Worm (Caenorhabditis elegans): ENCODE data around the gene unc-96.

unc-96 gene

ce11 chrX:646493-646892, 25.4 kb upstream of the unc-96 start:
- TF ChIP-seq lin-35 (GFP tag; optimal IDR thresholded peaks at IDR 0.05) (no peak), elt-2 (tag; optimal IDR thresholded peaks at IDR 0.05) (peak; percentile 19), lin-39 (tag; optimal IDR thresholded peaks at IDR 0.05) (no peak), ceh-8 (GFP tag; optimal IDR thresholded peaks at IDR 0.05) (no peak)

DNA sequence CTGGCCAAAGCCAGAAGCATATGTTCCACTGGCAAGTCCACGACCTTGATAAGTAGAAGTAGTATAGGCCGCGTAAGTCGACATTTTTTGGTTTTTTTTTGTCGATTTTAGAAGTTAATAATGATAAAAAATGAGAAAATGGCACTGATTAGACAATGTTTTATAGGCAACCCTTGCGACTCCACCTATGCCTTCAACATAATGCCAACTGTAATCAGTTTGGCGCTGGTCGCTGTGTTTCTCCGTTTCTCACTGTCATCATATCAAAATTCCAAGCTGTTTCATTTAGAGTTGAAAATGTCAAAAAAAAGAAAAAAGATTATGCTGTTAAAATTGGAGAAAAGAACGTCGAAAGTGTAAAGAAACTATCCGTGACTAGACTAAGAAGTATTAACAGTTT, 24.5 kb upstream of the unc-96 start:
- peak; percentile 73 for TF ChIP-seq elt-2 (tag; optimal IDR thresholded peaks at IDR 0.05)
- no peak for TF ChIP-seq fkh-8 (tag; optimal IDR thresholded peaks at IDR 0.05)
- no peak for TF ChIP-seq lir-3 (tag; optimal IDR thresholded peaks at IDR 0.05; ENCODE audit: poor library complexity)
- TF ChIP-seq pax-3 (tag; optimal IDR thresholded peaks at IDR 0.05), result no peak
- peak in 1 of 2 experiments; percentile 11 for TF ChIP-seq lin-35 (GFP tag; optimal IDR thresholded peaks at IDR 0.05)
- no peak for TF ChIP-seq skn-1 (tag; optimal IDR thresholded peaks at IDR 0.05)
- peak; percentile 19 for TF ChIP-seq nhr-90 (tag; optimal IDR thresholded peaks at IDR 0.05; ENCODE audit: poor library complexity)
- TF ChIP-seq unc-62 (GFP tag; optimal IDR thresholded peaks at IDR 0.05), result no peak

DNA sequence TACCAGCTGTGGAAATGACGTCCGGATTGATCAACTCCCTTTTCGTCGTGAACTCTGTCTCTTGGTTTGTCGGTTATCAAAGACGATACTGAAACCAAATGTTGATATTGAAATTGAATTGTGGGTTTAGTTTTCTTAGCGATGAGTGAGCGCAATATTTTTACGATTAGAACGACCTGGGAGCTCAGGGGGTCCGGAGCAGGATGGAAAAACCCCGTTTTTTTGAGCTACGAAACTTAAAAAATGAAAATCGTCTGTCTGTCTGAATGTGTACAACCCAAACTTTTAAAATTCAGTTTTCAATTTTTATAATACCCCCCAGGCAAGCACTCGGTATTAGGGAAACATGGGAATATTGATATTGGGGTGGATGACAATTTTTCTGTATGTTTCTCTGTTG, 21.7 kb upstream of the unc-96 start:
- TF ChIP-seq dsc-1 (tag; optimal IDR thresholded peaks at IDR 0.05), result no peak
- no peak for TF ChIP-seq jun-1 (tag; optimal IDR thresholded peaks at IDR 0.05)
- no peak for TF ChIP-seq unc-130 (tag; optimal IDR thresholded peaks at IDR 0.05)
- no peak for TF ChIP-seq pqm-1 (tag; optimal IDR thresholded peaks at IDR 0.05)
- no peak for TF ChIP-seq nhr-76 (tag; optimal IDR thresholded peaks at IDR 0.05)
- no peak for TF ChIP-seq mef-2 (tag; optimal IDR thresholded peaks at IDR 0.05)

ce11 chrX:641440-641839, 20.4 kb upstream of the unc-96 start, which contains the start of gene M6.11:
Gene M6.11, minus strand, starts transcription at chrX:641540.
- TF ChIP-seq hpl-2 (GFP tag; optimal IDR thresholded peaks at IDR 0.05), result no peak
- no peak for TF ChIP-seq alr-1 (tag; optimal IDR thresholded peaks at IDR 0.05; ENCODE audit: borderline replicate concordance)
- no peak for TF ChIP-seq snpc-4 (tag; optimal IDR thresholded peaks at IDR 0.05)
- TF ChIP-seq nhr-76 (tag; optimal IDR thresholded peaks at IDR 0.05), result no peak
- no peak for TF ChIP-seq nhr-77 (tag; optimal IDR thresholded peaks at IDR 0.05)
- no peak for TF ChIP-seq blmp-1 (tag; optimal IDR thresholded peaks at IDR 0.05)
- no peak for TF ChIP-seq fkh-8 (tag; optimal IDR thresholded peaks at IDR 0.05)
- TF ChIP-seq lir-3 (tag; optimal IDR thresholded peaks at IDR 0.05; ENCODE audit: poor library complexity), result no peak
- no peak for TF ChIP-seq C04F5.9 (tag; optimal IDR thresholded peaks at IDR 0.05)
- TF ChIP-seq pqm-1 (tag; optimal IDR thresholded peaks at IDR 0.05), result no peak
- no peak for TF ChIP-seq egl-13 (tag; optimal IDR thresholded peaks at IDR 0.05)
- TF ChIP-seq unc-98 (GFP tag; IDR thresholded peaks at IDR 0.05), result no peak
- no peak for TF ChIP-seq efl-3 (GFP tag; optimal IDR thresholded peaks at IDR 0.05)
- no peak for TF ChIP-seq ces-1 (GFP tag; optimal IDR thresholded peaks at IDR 0.05)

DNA sequence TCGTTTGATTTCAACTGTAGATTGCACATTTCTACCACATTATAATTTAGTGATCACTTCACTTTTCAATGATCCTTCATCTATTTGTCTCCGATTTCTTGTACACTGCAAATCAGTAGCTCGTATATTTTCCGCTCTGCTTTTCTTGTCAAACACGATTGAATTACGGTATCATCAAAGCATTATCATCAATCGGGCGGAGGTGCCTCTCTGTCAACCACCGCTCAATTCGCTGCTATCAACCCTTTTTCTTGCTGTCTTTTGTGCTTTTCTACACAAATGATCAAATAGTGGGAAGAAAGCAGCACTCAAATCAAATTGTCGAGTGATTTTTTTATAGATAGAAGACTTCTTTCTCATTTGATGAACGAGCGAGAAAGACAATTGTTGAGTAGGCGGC, 16.5 kb upstream of the unc-96 start:
- TF ChIP-seq tbx-2 (tag; optimal IDR thresholded peaks at IDR 0.05), result peak; percentile 47
- peak; percentile 14 for TF ChIP-seq elt-2 (tag; optimal IDR thresholded peaks at IDR 0.05)
- TF ChIP-seq nhr-71 (tag; optimal IDR thresholded peaks at IDR 0.05), result no peak

- TF ChIP-seq nhr-12 (tag; optimal IDR thresholded peaks at IDR 0.05), result no peak
- no peak for TF ChIP-seq pag-3 (tag; optimal IDR thresholded peaks at IDR 0.05; ENCODE audit: borderline replicate concordance, insufficient read depth)
- no peak for TF ChIP-seq tbx-2 (tag; optimal IDR thresholded peaks at IDR 0.05)
- no peak for TF ChIP-seq ceh-8 (GFP tag; optimal IDR thresholded peaks at IDR 0.05)
- no peak for TF ChIP-seq unc-62 (GFP tag; optimal IDR thresholded peaks at IDR 0.05)
Measured at ce11 chrX:636893-637292, 15.8 kb upstream of the unc-96 start, which contains the start of gene pha-2. Gene pha-2, minus strand, starts transcription at chrX:636993.

ce11 chrX:629134-629533, 8.0 kb upstream of the unc-96 start, which contains the start of gene M6.4:
Gene M6.4, plus strand, starts transcription at chrX:629188.
- TF ChIP-seq irx-1 (tag; optimal IDR thresholded peaks at IDR 0.05) (no peak), isw-1 (GFP tag; IDR thresholded peaks at IDR 0.05) (no peak), Y116A8C.19 (tag; optimal IDR thresholded peaks at IDR 0.05; ENCODE audit: borderline replicate concordance) (no peak), jun-1 (tag; optimal IDR thresholded peaks at IDR 0.05) (no peak), hlh-17 (GFP tag; optimal IDR thresholded peaks at IDR 0.05; ENCODE audit: borderline replicate concordance) (no peak), efl-1 (optimal IDR thresholded peaks at IDR 0.05) (no peak), efl-1 (GFP tag; optimal IDR thresholded peaks at IDR 0.05 in 1 of 2) (peak in 1 of 2 experiments; percentile 68)
